Fruit fly (Drosophila melanogaster) whole organism, pupa: ENCODE data around the gene CkIIalpha-i3.

Source experiments
- CG13204 ChIP-seq: fragments of 200-800 bp; sonication (Bioruptor generic); optimal IDR thresholded peaks from 2 replicates; lab custom pipeline; 2018; ENCODE audit warnings: missing biosample characterization, mild to moderate bottlenecking, missing genetic modification characterization, moderate library complexity
- CG15710 ChIP-seq: fragments of 200-800 bp; sonication (Bioruptor generic); optimal IDR thresholded peaks from 2 replicates; lab custom pipeline; 2018; ENCODE audit warnings: missing biosample characterization, mild to moderate bottlenecking, missing genetic modification characterization, moderate library complexity
- CG34367 ChIP-seq: fragments of 200-800 bp; sonication (Bioruptor generic); optimal IDR thresholded peaks from 2 replicates; lab custom pipeline; 2018; ENCODE audit warnings: missing biosample characterization, mild to moderate bottlenecking, missing genetic modification characterization
- CG9948 ChIP-seq: fragments of 200-800 bp; sonication (Bioruptor generic); optimal IDR thresholded peaks from 2 replicates; lab custom pipeline; 2018; ENCODE audit warnings: missing biosample characterization, mild to moderate bottlenecking, missing genetic modification characterization, moderate library complexity
- EcR ChIP-seq: fragments of 200-800 bp; sonication (Bioruptor generic); optimal IDR thresholded peaks from 3 replicates; lab custom pipeline; 2019; ENCODE audit warnings: missing biosample characterization, missing genetic modification characterization, mild to moderate bottlenecking, moderate library complexity, missing genetic modification reagents
- Ets98B ChIP-seq: fragments of 200-800 bp; sonication (Bioruptor generic); IDR thresholded peaks from 2 replicates; pipeline ENCODE4 v1.3.6; 2022; ENCODE audit warnings: missing biosample characterization, missing genetic modification characterization

DNA sequence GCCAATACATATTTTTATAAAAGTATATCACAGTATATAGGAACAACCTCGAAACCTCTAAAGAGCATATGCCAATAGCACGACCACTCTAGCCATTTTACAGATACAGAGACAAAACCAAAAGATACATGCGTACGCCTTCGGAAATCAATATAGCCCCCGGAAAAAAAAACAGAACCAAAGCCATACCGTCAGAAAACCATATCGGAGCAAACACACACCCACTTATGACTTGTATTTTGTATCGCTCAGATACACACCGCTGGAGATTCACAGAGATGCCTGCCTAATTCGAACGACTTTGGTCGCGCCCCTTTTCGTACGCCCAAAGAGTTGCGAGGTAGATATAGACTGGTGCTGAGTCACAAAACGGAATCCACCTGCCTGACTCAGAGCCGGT is 14.9 kb downstream of the CkIIalpha-i3 start:
- no peak for TF ChIP-seq CG34367 (tag; lab: Kevin White, UChicago)
- no peak for TF ChIP-seq CG13204
- TF ChIP-seq EcR (GFP tag; lab: Kevin White, UChicago): no peak
- TF ChIP-seq CG9948: no peak
- TF ChIP-seq Ets98B: no peak
- TF ChIP-seq CG15710 (tag; lab: Kevin White, UChicago): no peak
